Worm (Caenorhabditis elegans) whole organism, young adult: ENCODE measurements around the gene F28C6.9.

Experiments
- B0019.2 ChIP-seq: fragments of 200-800 bp; sonication (Bioruptor generic); conservative IDR thresholded peaks from 2 replicates; pipeline ENCODE4 v1.3.6; 2022; ENCODE audit warnings: missing genetic modification reagents, missing genetic modification characterization, missing compliant biosample characterization
- B0336.3 ChIP-seq: fragments of 200-800 bp; sonication (Bioruptor generic); IDR thresholded peaks from 2 replicates; pipeline ENCODE4 v1.3.6; 2022; ENCODE audit warnings: missing genetic modification characterization, missing compliant biosample characterization
- C17E4.6 ChIP-seq: fragments of 200-800 bp; sonication (Bioruptor generic); IDR thresholded peaks from 2 replicates; pipeline ENCODE4 v1.3.6; 2022; ENCODE audit warnings: missing genetic modification reagents, missing genetic modification characterization, missing compliant biosample characterization
- F10E7.11 ChIP-seq: sonication (generic microtip); optimal IDR thresholded peaks from 2 replicates; lab custom pipeline; 2017; ENCODE audit warnings: mild to moderate bottlenecking, missing genetic modification characterization, moderate library complexity, missing compliant biosample characterization
- F39B2.1 ChIP-seq: fragments of 200-800 bp; sonication (Bioruptor generic); IDR thresholded peaks from 2 replicates; pipeline ENCODE4 v1.3.6; 2022; ENCODE audit warnings: missing genetic modification reagents, missing genetic modification characterization, missing compliant biosample characterization
- F49E8.2 ChIP-seq: sonication (generic microtip); optimal IDR thresholded peaks from 3 replicates; lab custom pipeline; 2017; ENCODE audit warnings: missing genetic modification characterization, mild to moderate bottlenecking, missing compliant biosample characterization, antibody characterized with exemption, moderate library complexity; ENCODE audit not compliant: insufficient read depth
- F55B11.4 ChIP-seq: sonication (generic microtip); optimal IDR thresholded peaks from 2 replicates; lab custom pipeline; 2016; ENCODE audit warnings: missing compliant biosample characterization, missing genetic modification characterization, borderline replicate concordance; ENCODE audit not compliant: insufficient read depth
- Y67H2A.10 ChIP-seq: fragments of 200-800 bp; sonication (Bioruptor generic); conservative IDR thresholded peaks from 2 replicates; pipeline ENCODE4 v1.3.6; 2022; ENCODE audit warnings: missing genetic modification reagents, missing genetic modification characterization, missing compliant biosample characterization
- akir-1 ChIP-seq: fragments of 200-800 bp; sonication (Bioruptor generic); optimal IDR thresholded peaks from 2 replicates; lab custom pipeline; 2018; ENCODE audit warnings: mild to moderate bottlenecking, missing genetic modification characterization, moderate library complexity, missing compliant biosample characterization
- ama-1 ChIP-seq, 3 experiments: fragments of 150-350 bp in 1 of 3; sonication (generic microtip) in 2 of 3; optimal IDR thresholded peaks; 2 replicates each; lab custom pipeline; 2014 to 2018; ENCODE audit warnings: missing biosample characterization in 2 of 3, missing genetic modification characterization in 2 of 3, missing genetic modification reagents in 2 of 3
- attf-3 ChIP-seq: fragments of 200-800 bp; sonication (Bioruptor generic); conservative IDR thresholded peaks from 2 replicates; pipeline ENCODE4 v1.3.6; 2022; ENCODE audit warnings: missing genetic modification reagents, missing genetic modification characterization, missing compliant biosample characterization
- ceh-27 ChIP-seq: fragments of 200-800 bp; sonication (Bioruptor generic); optimal IDR thresholded peaks from 2 replicates; lab custom pipeline; 2018; ENCODE audit warnings: mild to moderate bottlenecking, missing genetic modification characterization, moderate library complexity, missing compliant biosample characterization
- ceh-79 ChIP-seq: sonication (generic microtip); optimal IDR thresholded peaks from 2 replicates; lab custom pipeline; 2017; ENCODE audit warnings: mild to moderate bottlenecking, missing genetic modification characterization, missing compliant biosample characterization
- dox-1 ChIP-seq: fragments of 200-800 bp; sonication (Bioruptor generic); IDR thresholded peaks from 2 replicates; pipeline ENCODE4 v1.3.6; 2022; ENCODE audit warnings: missing genetic modification reagents, missing genetic modification characterization, missing compliant biosample characterization
- egl-44 ChIP-seq: fragments of 200-800 bp; sonication (Bioruptor generic); IDR thresholded peaks from 2 replicates; pipeline ENCODE4 v1.3.6; 2022; ENCODE audit warnings: missing genetic modification reagents, missing genetic modification characterization, missing compliant biosample characterization
- ekl-4 ChIP-seq: fragments of 200-800 bp; sonication (Bioruptor generic); IDR thresholded peaks from 2 replicates; pipeline ENCODE4 v1.3.6; 2022; ENCODE audit warnings: missing genetic modification reagents, missing genetic modification characterization, missing compliant biosample characterization
- fkh-3 ChIP-seq: sonication (generic microtip); optimal IDR thresholded peaks from 2 replicates; lab custom pipeline; 2016; ENCODE audit warnings: mild to moderate bottlenecking, missing genetic modification characterization, missing compliant biosample characterization
- gei-17 ChIP-seq: fragments of 200-800 bp; sonication (Bioruptor generic); optimal IDR thresholded peaks from 2 replicates; lab custom pipeline; 2018; ENCODE audit warnings: mild to moderate bottlenecking, missing genetic modification characterization, missing compliant biosample characterization
- him-1 ChIP-seq: sonication (generic microtip); optimal IDR thresholded peaks from 2 replicates; lab custom pipeline; 2016; ENCODE audit warnings: missing genotype, missing genetic modification reagents, missing genetic modification characterization, missing compliant biosample characterization
- hlh-12 ChIP-seq: sonication (generic microtip); optimal IDR thresholded peaks from 2 replicates; lab custom pipeline; 2016; ENCODE audit warnings: missing genetic modification characterization, missing compliant biosample characterization
- hlh-26 ChIP-seq: fragments of 200-800 bp; sonication (Bioruptor generic); conservative IDR thresholded peaks from 2 replicates; pipeline ENCODE4 v1.3.6; 2022; ENCODE audit warnings: missing genetic modification reagents, missing genetic modification characterization, missing compliant biosample characterization
- lag-1 ChIP-seq: fragments of 200-800 bp; sonication (Bioruptor generic); IDR thresholded peaks from 2 replicates; pipeline ENCODE4 v1.3.6; 2022; ENCODE audit warnings: missing genetic modification reagents, missing genetic modification characterization, missing compliant biosample characterization
- let-526 ChIP-seq: fragments of 200-800 bp; sonication (Bioruptor generic); IDR thresholded peaks from 2 replicates; pipeline ENCODE4 v1.3.6; 2022; ENCODE audit warnings: missing genetic modification reagents, missing genetic modification characterization, missing compliant biosample characterization
- lir-1 ChIP-seq: fragments of 200-800 bp; sonication (Bioruptor generic); conservative IDR thresholded peaks from 2 replicates; pipeline ENCODE4 v1.3.6; 2022; ENCODE audit warnings: missing genetic modification reagents, missing genetic modification characterization, missing compliant biosample characterization
- madf-8 ChIP-seq: fragments of 200-800 bp; sonication (Bioruptor generic); conservative IDR thresholded peaks from 2 replicates; pipeline ENCODE4 v1.3.6; 2022; ENCODE audit warnings: missing genetic modification reagents, missing genetic modification characterization, missing compliant biosample characterization
- mxl-1 ChIP-seq: sonication (generic microtip); optimal IDR thresholded peaks from 2 replicates; lab custom pipeline; 2016; ENCODE audit warnings: missing genetic modification characterization, missing compliant biosample characterization
- nfyb-1 ChIP-seq: fragments of 200-800 bp; sonication (Bioruptor generic); IDR thresholded peaks from 2 replicates; pipeline ENCODE4 v1.3.6; 2022; ENCODE audit warnings: missing genetic modification reagents, missing genetic modification characterization, missing compliant biosample characterization
- nhr-27 ChIP-seq: fragments of 200-800 bp; sonication (Bioruptor generic); optimal IDR thresholded peaks from 2 replicates; lab custom pipeline; 2018; ENCODE audit warnings: mild to moderate bottlenecking, missing genetic modification characterization, moderate library complexity, missing compliant biosample characterization
- nhr-90 ChIP-seq: sonication (generic microtip); optimal IDR thresholded peaks from 2 replicates; lab custom pipeline; 2016; ENCODE audit warnings: missing genotype, mild to moderate bottlenecking, missing genetic modification characterization, missing compliant biosample characterization
- pha-4 ChIP-seq: fragments of 150-350 bp; sonication (generic microtip); optimal IDR thresholded peaks from 2 replicates; lab custom pipeline; 2014; ENCODE audit warnings: missing biosample characterization, missing genetic modification reagents, missing genetic modification characterization
- rcor-1 ChIP-seq: fragments of 200-800 bp; sonication (Bioruptor generic); IDR thresholded peaks from 2 replicates; pipeline ENCODE4 v1.3.6; 2022; ENCODE audit warnings: missing genetic modification reagents, missing genetic modification characterization, missing compliant biosample characterization
- repo-1 ChIP-seq: sonication (generic microtip); optimal IDR thresholded peaks from 2 replicates; lab custom pipeline; 2017; ENCODE audit warnings: mild to moderate bottlenecking, missing genetic modification characterization, missing compliant biosample characterization
- snpc-1.3 ChIP-seq: sonication (generic microtip); optimal IDR thresholded peaks from 2 replicates; lab custom pipeline; 2017; ENCODE audit warnings: missing genetic modification characterization, mild to moderate bottlenecking, missing compliant biosample characterization, antibody characterized with exemption, moderate library complexity, missing genotype, missing genetic modification reagents; ENCODE audit not compliant: insufficient read depth
- snpc-4 ChIP-seq, 5 experiments: fragments of 150-350 bp in 1 of 5; sonication (generic microtip) in 4 of 5; optimal IDR thresholded peaks; 2 replicates each; lab custom pipeline; 2014 to 2018; ENCODE audit warnings: missing genetic modification characterization in 5 of 5, missing biosample characterization in 3 of 5, antibody characterized with exemption in 2 of 5, mild to moderate bottlenecking in 2 of 5, missing compliant biosample characterization in 2 of 5, missing genotype in 2 of 5, moderate library complexity in 2 of 5, missing genetic modification reagents in 1 of 5
- somi-1 ChIP-seq: fragments of 200-800 bp; sonication (Bioruptor generic); optimal IDR thresholded peaks from 2 replicates; lab custom pipeline; 2018; ENCODE audit warnings: mild to moderate bottlenecking, missing genetic modification characterization, missing compliant biosample characterization
- zfh-2 ChIP-seq: fragments of 200-800 bp; sonication (Bioruptor generic); conservative IDR thresholded peaks from 2 replicates; pipeline ENCODE4 v1.3.6; 2022; ENCODE audit warnings: missing genetic modification reagents, missing genetic modification characterization, missing compliant biosample characterization
- zim-3 ChIP-seq: sonication (generic microtip); optimal IDR thresholded peaks from 2 replicates; lab custom pipeline; 2017; ENCODE audit warnings: mild to moderate bottlenecking, missing genetic modification characterization, moderate library complexity, missing compliant biosample characterization
- ztf-25 ChIP-seq: fragments of 200-800 bp; sonication (Bioruptor generic); IDR thresholded peaks from 2 replicates; pipeline ENCODE4 v1.3.6; 2022; ENCODE audit warnings: missing genetic modification reagents, missing genetic modification characterization, missing compliant biosample characterization

F28C6.9 gene

ce11 chrII:8611330-8611729, 1.3 kb upstream of the F28C6.9 start:
- TF ChIP-seq C17E4.6 (GFP tag; lab: Robert Waterston, UW) (no peak), nhr-27 (tag; lab: Kevin White, UChicago) (no peak), repo-1 (tag; lab: Kevin White, UChicago) (no peak), ceh-79 (tag; lab: Kevin White, UChicago) (no peak), fkh-3 (tag; lab: Kevin White, UChicago) (no peak), rcor-1 (GFP tag; lab: Robert Waterston, UW) (no peak), hlh-26 (GFP tag; lab: Robert Waterston, UW) (no peak)

DNA sequence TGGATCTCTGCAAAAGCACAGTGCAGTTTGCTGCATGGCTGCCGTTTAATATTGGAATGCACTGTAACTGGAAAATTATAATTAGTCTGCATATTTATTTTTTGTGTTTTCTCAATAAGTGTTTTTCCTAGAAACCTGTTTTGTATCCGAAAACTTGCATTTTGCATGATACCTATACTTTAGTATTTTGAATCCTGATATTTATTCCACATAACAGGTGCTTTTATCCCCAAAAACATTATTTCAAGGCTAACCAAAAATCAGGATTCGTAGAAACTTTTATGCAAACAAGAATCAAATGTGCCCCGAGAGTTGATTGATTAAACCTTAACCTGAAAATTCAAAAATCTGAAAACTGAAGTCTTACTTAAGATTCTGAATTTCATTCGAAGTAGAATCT, 600 bp upstream of the F28C6.9 start:
- TF ChIP-seq ekl-4 (GFP tag; lab: Robert Waterston, UW) = no peak

ce11 chrII:8607662-8608061, 2.3 kb downstream of the F28C6.9 start, which contains the start of gene F28C6.10:
Gene F28C6.10 (plus strand): TSS chrII:8607962.
- TF ChIP-seq madf-8 (GFP tag; lab: Robert Waterston, UW) (no peak), him-1 (tag; lab: Kevin White, UChicago) (peak; percentile 28)

DNA sequence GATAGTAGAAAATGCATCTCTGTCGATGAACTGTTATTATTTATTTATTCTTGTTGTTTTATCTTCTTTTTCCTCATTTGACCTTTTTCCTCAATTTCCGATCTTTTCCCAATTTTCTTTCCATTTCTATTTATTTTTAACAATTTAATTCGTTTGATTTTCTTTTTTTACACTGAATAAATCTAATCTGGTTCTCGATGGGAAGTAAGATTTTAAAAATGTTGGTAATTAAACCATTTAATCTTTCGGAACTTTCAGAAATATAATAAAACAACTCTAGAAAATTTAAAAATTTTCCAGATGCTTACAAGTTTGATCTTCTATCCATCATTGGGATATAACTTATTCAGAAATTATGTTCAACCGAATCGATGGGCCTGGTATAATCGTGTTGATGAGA, 3.4 kb downstream of the F28C6.9 start, which contains the start of gene F28C6.8:
F28C6.8 (plus strand) TSS at position 301 of the 400 bp plus-strand sequence.
- TF ChIP-seq somi-1 (GFP tag; lab: Kevin White, UChicago) (no peak), egl-44 (GFP tag; lab: Robert Waterston, UW) (no peak), F39B2.1 (no peak), Y67H2A.10 (no peak), F49E8.2 (tag; lab: Kevin White, UChicago) (peak; percentile 16)

DNA sequence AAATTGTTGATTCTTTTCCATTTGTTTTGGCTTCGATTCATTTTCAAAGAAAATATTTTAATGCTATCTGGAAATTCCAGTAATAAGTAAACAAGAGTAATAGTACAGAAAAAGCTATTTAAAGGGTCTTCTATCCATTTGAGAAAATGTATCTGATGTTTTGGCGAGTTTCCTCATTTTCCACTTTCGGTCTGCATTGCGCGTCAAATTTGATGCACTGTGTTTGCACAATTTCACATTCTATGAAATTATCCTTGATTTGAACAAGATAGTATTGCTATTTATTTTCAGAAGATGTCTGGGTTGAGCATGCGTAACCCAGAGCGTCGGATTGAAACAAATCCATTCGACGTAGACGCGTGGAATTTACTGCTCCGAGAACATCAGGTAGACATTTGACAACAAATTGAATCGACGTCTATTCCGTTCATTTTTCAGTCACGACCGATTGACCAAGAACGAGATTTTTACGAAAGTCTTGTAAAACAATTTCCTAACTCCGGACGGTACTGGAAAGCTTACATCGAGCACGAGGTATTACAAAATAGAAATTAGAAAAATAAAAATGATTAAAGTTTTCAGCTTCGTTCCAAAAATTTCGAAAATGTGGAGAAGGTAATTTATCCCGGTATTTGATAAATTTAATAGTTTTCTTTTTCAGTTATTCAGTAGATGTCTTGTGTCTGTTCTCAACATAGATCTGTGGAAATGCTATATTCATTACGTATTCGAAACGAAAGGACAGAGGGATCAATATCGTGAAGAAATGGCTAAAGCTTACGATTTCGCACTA, 6.2 kb downstream of the F28C6.9 start, which contains the start of gene suf-1:
suf-1 (plus strand) TSS at position 280 of the 793 bp plus-strand sequence.
- TF ChIP-seq ama-1 (optimal IDR thresholded peaks at IDR 0.05; lab: Kevin White, UChicago) = no peak
- peak in 1 of 2 experiments; percentile 51 for TF ChIP-seq ama-1 (GFP tag; optimal IDR thresholded peaks at IDR 0.05; lab: Kevin White, UChicago)
- TF ChIP-seq lag-1 (GFP tag; lab: Robert Waterston, UW) = no peak
- TF ChIP-seq B0336.3 (GFP tag; lab: Robert Waterston, UW) = peak; percentile 89
- TF ChIP-seq dox-1 (GFP tag; lab: Robert Waterston, UW) = peak; percentile 12; the same call in 1 of the 2 replicates
- TF ChIP-seq akir-1 (GFP tag; lab: Kevin White, UChicago) = no peak
- TF ChIP-seq hlh-12 (tag; lab: Kevin White, UChicago) = no peak
- no peak for TF ChIP-seq lir-1 (GFP tag; lab: Robert Waterston, UW)
- TF ChIP-seq let-526 = no peak
- TF ChIP-seq B0019.2 (GFP tag; lab: Robert Waterston, UW) = no peak; the same call in 1 of the 2 replicates
- TF ChIP-seq F55B11.4 (tag; lab: Kevin White, UChicago) = no peak
- TF ChIP-seq nfyb-1 (GFP tag; lab: Robert Waterston, UW) = peak; percentile 39; the same call in 1 of the 2 replicates
- no peak for TF ChIP-seq hlh-26 (GFP tag; lab: Robert Waterston, UW)
- no peak for TF ChIP-seq repo-1 (tag; lab: Kevin White, UChicago)
- no peak for TF ChIP-seq attf-3 (GFP tag; lab: Robert Waterston, UW)
- TF ChIP-seq zfh-2 (GFP tag; lab: Robert Waterston, UW) = no peak
- TF ChIP-seq zim-3 (tag; lab: Kevin White, UChicago) = no peak
- TF ChIP-seq nhr-90 (tag; lab: Kevin White, UChicago) = no peak
- peak; percentile 2 for TF ChIP-seq snpc-1.3
- peak; percentile 29 for TF ChIP-seq mxl-1 (tag; lab: Kevin White, UChicago)
- no peak for TF ChIP-seq ztf-25
- no peak for TF ChIP-seq gei-17 (GFP tag; lab: Kevin White, UChicago)
- no peak for TF ChIP-seq ceh-27 (GFP tag; lab: Kevin White, UChicago)
- TF ChIP-seq F10E7.11 (tag; lab: Kevin White, UChicago) = no peak
- TF ChIP-seq nhr-27 (tag; lab: Kevin White, UChicago) = no peak
- no peak for TF ChIP-seq pha-4
- peak; percentile 49 for TF ChIP-seq snpc-4 (GFP tag; optimal IDR thresholded peaks at IDR 0.05; lab: Kevin White, UChicago)
- TF ChIP-seq snpc-4 (tag; optimal IDR thresholded peaks at IDR 0.05; lab: Kevin White, UChicago) = peak in 3 of 4 experiments; percentile 29 to 81 (median 42)
